Worm (Caenorhabditis elegans): ENCODE measurements around the gene his-60.

DNA sequence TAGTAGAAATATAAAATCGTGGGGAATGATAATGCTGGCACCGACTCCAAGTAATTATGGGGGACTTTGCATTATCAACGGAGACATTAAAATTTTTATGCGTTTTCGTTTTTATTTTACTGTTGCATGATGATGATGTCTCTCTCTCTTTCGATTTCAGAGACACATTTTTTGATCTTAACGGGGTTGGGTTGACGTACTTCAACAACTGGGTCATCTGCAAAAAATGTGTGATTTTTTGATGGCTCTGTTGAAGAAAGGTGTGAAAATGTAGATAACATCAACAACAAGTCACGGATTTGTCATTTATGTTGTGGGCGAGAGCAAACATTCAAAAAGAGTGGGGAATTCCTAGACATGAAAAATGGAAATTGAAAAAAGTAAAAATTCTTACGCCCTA lies 13.5 kb upstream of the his-60 start, which contains the start of gene F55G1.15:
- TF ChIP-seq unc-62 (GFP tag; optimal IDR thresholded peaks at IDR 0.05) (no peak), nhr-76 (tag; optimal IDR thresholded peaks at IDR 0.05) (no peak), nhr-11 (tag; optimal IDR thresholded peaks at IDR 0.05) (no peak), elt-3 (tag; optimal IDR thresholded peaks at IDR 0.05) (no peak)

Data from whole organism, L3 larva.